Fruit fly (Drosophila melanogaster): ENCODE data around the gene PDZ-GEF.
A peak's percentile ranks its signal among the peaks of the same experiment; 100 is the strongest.

The PDZ-GEF gene

DNA sequence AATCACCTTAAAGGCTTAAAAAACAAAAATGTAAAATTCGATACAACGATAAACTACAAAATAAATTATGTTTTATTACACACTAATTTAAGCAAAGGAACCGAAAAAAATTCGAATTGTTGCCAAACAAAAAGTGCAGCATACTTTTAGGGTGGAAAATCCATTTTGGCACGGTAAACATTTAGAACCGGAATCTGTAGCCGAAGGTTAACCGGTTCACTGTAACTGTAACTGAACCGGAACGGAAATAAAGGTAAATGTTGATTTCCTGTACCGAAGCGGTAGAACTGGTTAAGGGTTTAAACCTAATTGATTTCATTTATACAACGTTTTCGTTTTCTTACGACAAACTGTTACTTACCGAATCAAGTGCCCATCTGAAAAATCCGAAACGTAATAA, 43.4 kb downstream of the PDZ-GEF start:
- TF ChIP-seq sens-2 (GFP tag; IDR thresholded peaks at IDR 0.05) (no peak), Ets97D (GFP tag; optimal IDR thresholded peaks at IDR 0.05) (peak; percentile 24), B-H1 (GFP tag; IDR thresholded peaks at IDR 0.05) (no peak), CG15514 (GFP tag; optimal IDR thresholded peaks at IDR 0.05) (peak; percentile 68), hb (GFP tag; IDR thresholded peaks at IDR 0.05; ENCODE audit: partially characterized antibody) (no peak), CG10979 (tag; optimal IDR thresholded peaks at IDR 0.05) (no peak), slbo (GFP tag; IDR thresholded peaks at IDR 0.05) (no peak), CG15011 (GFP tag; optimal IDR thresholded peaks at IDR 0.05) (no peak), CG3065 (GFP tag; optimal IDR thresholded peaks at IDR 0.05) (no peak), fru (optimal IDR thresholded peaks at IDR 0.05) (no peak), sug (tag; optimal IDR thresholded peaks at IDR 0.05) (no peak), CG14710 (tag; optimal IDR thresholded peaks at IDR 0.05) (no peak), CG14860 (GFP tag; IDR thresholded peaks at IDR 0.05; ENCODE audit: partially characterized antibody) (no peak), repo (GFP tag; optimal IDR thresholded peaks at IDR 0.05) (no peak), CG7271 (tag; optimal IDR thresholded peaks at IDR 0.05) (peak; percentile 81), pros (GFP tag; optimal IDR thresholded peaks at IDR 0.05) (no peak), CG6254 (GFP tag; optimal IDR thresholded peaks at IDR 0.05) (no peak), Chrac-16 (GFP tag; optimal IDR thresholded peaks at IDR 0.05) (no peak), stwl (tag; optimal IDR thresholded peaks at IDR 0.05) (peak; percentile 20), sens (GFP tag) (peak; percentile 37)

DNA sequence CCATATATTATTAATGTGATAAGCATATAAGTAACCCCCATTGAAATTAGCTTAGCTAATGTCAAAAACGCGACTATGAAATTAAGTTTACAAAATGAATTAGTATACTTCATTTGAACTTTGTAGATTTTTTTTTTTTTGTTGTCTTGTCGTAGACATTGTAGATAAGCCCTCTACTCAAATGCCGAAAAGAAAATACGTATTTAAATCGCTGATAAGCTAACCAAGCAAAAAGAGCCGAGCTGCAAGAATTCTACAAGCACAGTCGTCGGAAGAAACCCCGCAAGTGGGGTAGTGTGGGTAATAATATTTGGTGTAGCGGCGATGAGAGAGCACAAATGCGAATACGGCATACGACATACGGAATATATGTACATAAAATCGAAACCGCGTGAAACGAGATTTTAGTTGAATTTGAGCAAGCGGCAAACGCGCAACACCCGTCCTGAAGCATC, 43.9 kb downstream of the PDZ-GEF start, which contains the start of gene Nepl4:
Gene Nepl4 (plus strand): TSS at position 405 of the 455 bp plus-strand sequence.
- TF ChIP-seq ato (GFP tag; IDR thresholded peaks at IDR 0.05; ENCODE audit: partially characterized antibody) = no peak
- no peak for TF ChIP-seq CG8388 (GFP tag; optimal IDR thresholded peaks at IDR 0.05)
- peak; percentile 67 for TF ChIP-seq sug (tag; optimal IDR thresholded peaks at IDR 0.05)
- peak; percentile 62 for TF ChIP-seq CG34376 (GFP tag; optimal IDR thresholded peaks at IDR 0.05)
- no peak for TF ChIP-seq MESR4 (GFP tag; optimal IDR thresholded peaks at IDR 0.05)
- TF ChIP-seq CG3065 (GFP tag; optimal IDR thresholded peaks at IDR 0.05) = no peak
- no peak for TF ChIP-seq CG9727 (GFP tag; optimal IDR thresholded peaks at IDR 0.05)
- 0 out of 4 replicates have a peak, but pooled peaks have one; percentile 32 for TF ChIP-seq chinmo (GFP tag; IDR thresholded peaks at IDR 0.05; ENCODE audit: partially characterized antibody)
- no peak for TF ChIP-seq hb (GFP tag; IDR thresholded peaks at IDR 0.05; ENCODE audit: partially characterized antibody)
- TF ChIP-seq Hr51 (GFP tag; optimal IDR thresholded peaks at IDR 0.05) = no peak
- peak; percentile 39 for TF ChIP-seq cwo (GFP tag; optimal IDR thresholded peaks at IDR 0.05)
- TF ChIP-seq HLHmδ (GFP tag; optimal IDR thresholded peaks at IDR 0.05) = no peak
- TF ChIP-seq CG2202 (tag; optimal IDR thresholded peaks at IDR 0.05) = no peak
- no peak for TF ChIP-seq CG33213 (GFP tag; optimal IDR thresholded peaks at IDR 0.05)
- TF ChIP-seq dmrt99B (tag; optimal IDR thresholded peaks at IDR 0.05) = no peak
- TF ChIP-seq CG2889 (GFP tag; IDR thresholded peaks at IDR 0.05) = no peak
- TF ChIP-seq hth (optimal IDR thresholded peaks at IDR 0.05) = no peak
- no peak for TF ChIP-seq kay (GFP tag; optimal IDR thresholded peaks at IDR 0.05)
- TF ChIP-seq luna (GFP tag; optimal IDR thresholded peaks at IDR 0.05) = no peak
- no peak for TF ChIP-seq Sox100B (GFP tag; optimal IDR thresholded peaks at IDR 0.05)
- no peak for TF ChIP-seq CG4282 (GFP tag; optimal IDR thresholded peaks at IDR 0.05)

DNA sequence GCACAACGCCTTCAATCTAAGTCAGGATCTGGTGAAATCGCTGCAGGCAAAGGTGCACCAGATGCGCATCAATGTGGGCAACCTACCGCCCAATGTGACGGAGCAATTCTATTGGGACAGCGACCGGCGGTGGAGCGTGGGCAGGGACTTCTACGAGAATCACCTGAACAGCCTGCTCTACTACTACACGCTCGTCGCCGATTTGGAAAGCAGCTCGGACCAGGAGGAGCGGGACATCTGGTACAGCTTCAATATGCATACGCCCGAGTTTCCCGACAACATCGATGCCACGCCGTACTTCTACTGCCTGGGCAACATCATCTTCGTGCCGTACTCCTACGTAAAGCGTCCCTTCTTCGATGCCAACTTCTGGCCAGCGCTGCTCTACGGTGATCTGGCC, 45.7 kb downstream of the PDZ-GEF start:
- TF ChIP-seq slp2 (GFP tag; optimal IDR thresholded peaks at IDR 0.05) (no peak), YL-1 (GFP tag; optimal IDR thresholded peaks at IDR 0.05) (no peak), pan (optimal IDR thresholded peaks at IDR 0.05) (no peak), pan (GFP tag; optimal IDR thresholded peaks at IDR 0.05 in 1 of 2, IDR thresholded peaks at IDR 0.05 in 1 of 2) (no peak), CG6765 (GFP tag; optimal IDR thresholded peaks at IDR 0.05) (no peak), crp (GFP tag; optimal IDR thresholded peaks at IDR 0.05) (no peak), CG17829 (tag; optimal IDR thresholded peaks at IDR 0.05) (no peak), gsb-n (tag; optimal IDR thresholded peaks at IDR 0.05) (no peak), CG14965 (GFP tag; optimal IDR thresholded peaks at IDR 0.05; ENCODE audit: borderline replicate concordance) (no peak), salm (tag; optimal IDR thresholded peaks at IDR 0.05) (no peak), CG11247 (GFP tag; IDR thresholded peaks at IDR 0.05) (no peak), maf-S (GFP tag; optimal IDR thresholded peaks at IDR 0.05) (no peak)

Data from whole organism, embryonic.